Worm (Caenorhabditis elegans): ENCODE results near the gene pcyt-2.2.

ce11 chrX:7913830-7914229, 29.7 kb downstream of the pcyt-2.2 start, which contains the start of gene C39D10.7:
- TF ChIP-seq ceh-82 (tag; optimal IDR thresholded peaks at IDR 0.05): no peak
- TF ChIP-seq egl-27 (tag; optimal IDR thresholded peaks at IDR 0.05): no peak
- no peak for TF ChIP-seq ZK546.5 (tag; optimal IDR thresholded peaks at IDR 0.05)
- TF ChIP-seq nhr-25 (tag; optimal IDR thresholded peaks at IDR 0.05): no peak
- TF ChIP-seq sem-4 (tag; optimal IDR thresholded peaks at IDR 0.05): no peak
- TF ChIP-seq lin-13 (GFP tag; optimal IDR thresholded peaks at IDR 0.05): no peak
- TF ChIP-seq nhr-11 (tag; optimal IDR thresholded peaks at IDR 0.05): no peak
- no peak for TF ChIP-seq unc-62 (GFP tag; optimal IDR thresholded peaks at IDR 0.05)
- no peak for TF ChIP-seq unc-55 (GFP tag; optimal IDR thresholded peaks at IDR 0.05)
